Fruit fly (Drosophila melanogaster) whole organism, embryonic: ENCODE results near the gene rhea.

Source experiments
- Awh ChIP-seq: fragments of 200-800 bp; sonication (Bioruptor generic); IDR thresholded peaks from 2 replicates; pipeline ENCODE4, ENCODE4 v1.3.6; 2022; ENCODE audit warnings: missing biosample characterization, missing genetic modification characterization
- CG10565 ChIP-seq: fragments of 200-800 bp; sonication (Bioruptor generic); optimal IDR thresholded peaks from 3 replicates; lab custom pipeline; 2016; ENCODE audit warnings: missing biosample characterization, mild to moderate bottlenecking, missing genetic modification characterization
- CG11696 ChIP-seq: fragments of 200-800 bp; sonication (Bioruptor generic); IDR thresholded peaks from 2 replicates; pipeline ENCODE4 v1.3.6; 2022; ENCODE audit warnings: missing biosample characterization, missing genetic modification characterization
- CG12942 ChIP-seq: fragments of 200-800 bp; sonication (Bioruptor generic); optimal IDR thresholded peaks from 3 replicates; lab custom pipeline; 2016; ENCODE audit warnings: missing biosample characterization, missing genetic modification characterization
- CG13424 ChIP-seq: fragments of 200-800 bp; sonication (Bioruptor generic); optimal IDR thresholded peaks from 2 replicates; lab custom pipeline; 2019; ENCODE audit warnings: missing biosample characterization, mild to moderate bottlenecking, missing genetic modification characterization, moderate library complexity
- CG14050 ChIP-seq: fragments of 200-800 bp; sonication (Bioruptor generic); IDR thresholded peaks from 3 replicates; pipeline ENCODE4 v1.3.6; 2022; ENCODE audit warnings: missing biosample characterization, missing genetic modification characterization
- CG15514 ChIP-seq: fragments of 200-800 bp; sonication (Bioruptor generic); optimal IDR thresholded peaks from 3 replicates; lab custom pipeline; 2017; ENCODE audit warnings: missing biosample characterization, missing genetic modification characterization, mild to moderate bottlenecking, moderate library complexity, missing genetic modification reagents
- CG16815 ChIP-seq: fragments of 200-800 bp; sonication (Bioruptor generic); optimal IDR thresholded peaks from 3 replicates; lab custom pipeline; 2017; ENCODE audit warnings: missing biosample characterization, mild to moderate bottlenecking, missing genetic modification characterization
- CG18599 ChIP-seq: fragments of 200-800 bp; sonication (Bioruptor generic); optimal IDR thresholded peaks from 3 replicates; lab custom pipeline; 2017; ENCODE audit warnings: missing biosample characterization, missing genetic modification characterization, mild to moderate bottlenecking, moderate library complexity, missing genetic modification reagents
- CG2199 ChIP-seq: fragments of 200-800 bp; sonication (Bioruptor generic); IDR thresholded peaks from 3 replicates; pipeline ENCODE4 v1.3.6; 2022; ENCODE audit warnings: missing biosample characterization, missing genetic modification characterization
- CG2875 ChIP-seq: fragments of 200-800 bp; sonication (Bioruptor generic); optimal IDR thresholded peaks from 2 replicates; lab custom pipeline; 2017; ENCODE audit warnings: missing biosample characterization, mild to moderate bottlenecking, missing genetic modification characterization, missing genetic modification reagents
- CG30431 ChIP-seq: fragments of 200-800 bp; sonication (Bioruptor generic); optimal IDR thresholded peaks from 2 replicates; lab custom pipeline; 2017; ENCODE audit warnings: missing biosample characterization, missing genetic modification characterization
- CG31388 ChIP-seq: fragments of 200-800 bp; sonication (Bioruptor generic); optimal IDR thresholded peaks from 2 replicates; lab custom pipeline; 2016; ENCODE audit warnings: missing biosample characterization, missing genetic modification characterization
- CG31441 ChIP-seq: fragments of 200-800 bp; sonication (Bioruptor generic); IDR thresholded peaks from 2 replicates; pipeline ENCODE4 v1.3.6; 2022; ENCODE audit warnings: missing biosample characterization, missing genetic modification characterization
- CG7839 ChIP-seq: fragments of 200-800 bp; sonication (Bioruptor generic); optimal IDR thresholded peaks from 3 replicates; lab custom pipeline; 2018; ENCODE audit warnings: missing biosample characterization, mild to moderate bottlenecking, missing genetic modification characterization, moderate library complexity
- CG9215 ChIP-seq: fragments of 200-800 bp; sonication (Bioruptor generic); IDR thresholded peaks from 2 replicates; pipeline ENCODE4 v1.3.6; 2022; ENCODE audit warnings: missing biosample characterization, missing genetic modification characterization
- CG9817 ChIP-seq: fragments of 200-800 bp; sonication (Bioruptor generic); optimal IDR thresholded peaks from 2 replicates; lab custom pipeline; 2018; ENCODE audit warnings: missing biosample characterization, mild to moderate bottlenecking, missing genetic modification characterization, moderate library complexity
- CTCF ChIP-seq: fragments of 200-800 bp; sonication (Bioruptor generic); optimal IDR thresholded peaks from 2 replicates; lab custom pipeline; 2017; ENCODE audit warnings: missing biosample characterization, mild to moderate bottlenecking, missing genetic modification characterization, moderate library complexity
- CoRest ChIP-seq: fragments of 200-800 bp; sonication (Bioruptor generic); optimal IDR thresholded peaks from 3 replicates; lab custom pipeline; 2018; ENCODE audit warnings: missing biosample characterization, mild to moderate bottlenecking, missing genetic modification characterization, moderate library complexity
- D19B ChIP-seq: fragments of 200-800 bp; sonication (Bioruptor generic); optimal IDR thresholded peaks from 2 replicates; lab custom pipeline; 2017; ENCODE audit warnings: missing biosample characterization, mild to moderate bottlenecking, missing genetic modification characterization
- Dbx ChIP-seq: fragments of 200-800 bp; sonication (Bioruptor generic); IDR thresholded peaks from 3 replicates; pipeline ENCODE4 v1.3.6; 2022; ENCODE audit warnings: missing biosample characterization, missing genetic modification characterization
- Dfd ChIP-seq, 2 experiments: fragments of >200 bp; optimal IDR thresholded peaks; 2 replicates each; lab custom pipeline; 2017; ENCODE audit warnings: missing biosample characterization in 2 of 2, missing genetic modification characterization in 2 of 2
- Dp ChIP-seq: fragments of 200-800 bp; sonication (Bioruptor generic); optimal IDR thresholded peaks from 2 replicates; lab custom pipeline; 2018; ENCODE audit warnings: missing biosample characterization, mild to moderate bottlenecking, missing genetic modification characterization, moderate library complexity
- GATAe ChIP-seq: fragments of 200-800 bp; sonication (Bioruptor generic); conservative IDR thresholded peaks from 2 replicates; pipeline ENCODE4 v1.3.6; 2022; ENCODE audit warnings: missing biosample characterization, missing genetic modification characterization
- HLHmδ ChIP-seq: fragments of 200-800 bp; sonication (Bioruptor generic); optimal IDR thresholded peaks from 2 replicates; lab custom pipeline; 2018; ENCODE audit warnings: missing biosample characterization, mild to moderate bottlenecking, missing genetic modification characterization, moderate library complexity
- Hr78 ChIP-seq, 2 experiments: fragments of 200-800 bp in 1 of 2; fragments of >200 bp in 1 of 2; sonication (Bioruptor generic) in 1 of 2; optimal IDR thresholded peaks; 2 replicates each; lab custom pipeline; 2017 to 2019; ENCODE audit warnings: missing biosample characterization in 2 of 2, missing genetic modification characterization in 2 of 2, mild to moderate bottlenecking in 1 of 2, moderate library complexity in 1 of 2
- Lhr ChIP-seq: fragments of 200-800 bp; sonication (Bioruptor generic); optimal IDR thresholded peaks from 3 replicates; lab custom pipeline; 2017; ENCODE audit warnings: mild to moderate bottlenecking, missing biosample characterization, missing genetic modification reagents, missing genetic modification characterization
- Mad ChIP-seq: fragments of 200-800 bp; sonication (Bioruptor generic); optimal IDR thresholded peaks from 2 replicates; lab custom pipeline; 2016; ENCODE audit warnings: missing biosample characterization, missing genetic modification characterization
- Sox100B ChIP-seq: fragments of 200-800 bp; sonication (Bioruptor generic); optimal IDR thresholded peaks from 3 replicates; lab custom pipeline; 2018; ENCODE audit warnings: missing biosample characterization, mild to moderate bottlenecking, missing genetic modification characterization
- Tbp ChIP-seq: fragments of >200 bp; optimal IDR thresholded peaks from 2 replicates; lab custom pipeline; 2018; ENCODE audit warnings: missing biosample characterization, missing genetic modification characterization
- Trl ChIP-seq, 3 experiments: fragments of >200 bp in 2 of 3; fragments of 200-800 bp in 1 of 3; sonication (Bioruptor generic) in 1 of 3; optimal IDR thresholded peaks; 2 replicates in 1 of 3; 3 replicates in 2 of 3; lab custom pipeline; 2016 to 2017; ENCODE audit warnings: missing biosample characterization in 1 of 3, missing genetic modification characterization in 1 of 3
- az2 ChIP-seq: fragments of 200-800 bp; sonication (Bioruptor generic); optimal IDR thresholded peaks from 3 replicates; lab custom pipeline; 2016; ENCODE audit warnings: missing biosample characterization, missing genetic modification characterization
- cad ChIP-seq: fragments of >200 bp; optimal IDR thresholded peaks from 2 replicates; lab custom pipeline; 2017; ENCODE audit warnings: missing biosample characterization, missing genetic modification characterization
- cas ChIP-seq: fragments of 200-800 bp; sonication (Bioruptor generic); IDR thresholded peaks from 2 replicates; pipeline ENCODE4 v1.3.6; 2022; ENCODE audit warnings: missing biosample characterization, missing genetic modification characterization
- cato ChIP-seq: fragments of 200-800 bp; sonication (Bioruptor generic); optimal IDR thresholded peaks from 2 replicates; lab custom pipeline; 2016; ENCODE audit warnings: missing biosample characterization, missing genetic modification characterization, borderline replicate concordance
- da ChIP-seq: fragments of 200-800 bp; sonication (Bioruptor generic); optimal IDR thresholded peaks from 2 replicates; lab custom pipeline; 2016; ENCODE audit warnings: missing biosample characterization, missing genetic modification characterization
- emc ChIP-seq: fragments of 200-800 bp; sonication (Bioruptor generic); optimal IDR thresholded peaks from 2 replicates; lab custom pipeline; 2016; ENCODE audit warnings: missing biosample characterization, missing genetic modification characterization
- jing ChIP-seq: fragments of 200-800 bp; sonication (Bioruptor generic); optimal IDR thresholded peaks from 2 replicates; lab custom pipeline; 2018; ENCODE audit warnings: missing biosample characterization, mild to moderate bottlenecking, missing genetic modification characterization
- jumu ChIP-seq: fragments of 200-800 bp; sonication (Bioruptor generic); optimal IDR thresholded peaks from 3 replicates; lab custom pipeline; 2016; ENCODE audit warnings: missing biosample characterization, missing genetic modification characterization
- klu ChIP-seq: fragments of 200-800 bp; sonication (Bioruptor generic); IDR thresholded peaks from 2 replicates; pipeline ENCODE4 v1.3.6; 2022; ENCODE audit warnings: missing biosample characterization, missing genetic modification characterization
- lab ChIP-seq: fragments of 200-800 bp; sonication (Bioruptor generic); optimal IDR thresholded peaks from 3 replicates; lab custom pipeline; 2017; ENCODE audit warnings: missing biosample characterization, missing genetic modification characterization, mild to moderate bottlenecking, moderate library complexity, missing genetic modification reagents
- mam ChIP-seq: fragments of 200-800 bp; sonication (Bioruptor generic); optimal IDR thresholded peaks from 3 replicates; lab custom pipeline; 2016; ENCODE audit warnings: missing biosample characterization, missing genetic modification characterization
- nmo ChIP-seq: fragments of 200-800 bp; sonication (Bioruptor generic); optimal IDR thresholded peaks from 2 replicates; lab custom pipeline; 2018; ENCODE audit warnings: missing biosample characterization, mild to moderate bottlenecking, missing genetic modification characterization, moderate library complexity
- otp ChIP-seq: fragments of 200-800 bp; sonication (Bioruptor generic); IDR thresholded peaks from 3 replicates; pipeline ENCODE4, ENCODE4 v1.3.6; 2022; ENCODE audit warnings: missing biosample characterization, missing genetic modification characterization
- psq ChIP-seq: fragments of 200-800 bp; sonication (Bioruptor generic); optimal IDR thresholded peaks from 2 replicates; lab custom pipeline; 2017; ENCODE audit warnings: missing biosample characterization, missing genetic modification characterization
- repo ChIP-seq: fragments of 200-800 bp; sonication (Bioruptor generic); optimal IDR thresholded peaks from 2 replicates; lab custom pipeline; 2016; ENCODE audit warnings: missing biosample characterization, missing genetic modification characterization
- row ChIP-seq: fragments of 200-800 bp; sonication (Bioruptor generic); IDR thresholded peaks from 3 replicates; pipeline ENCODE4 v1.3.6; 2022; ENCODE audit warnings: missing biosample characterization, missing genetic modification characterization
- sna ChIP-seq: fragments of 200-800 bp; sonication (Bioruptor generic); IDR thresholded peaks from 2 replicates; pipeline ENCODE4 v1.3.6; 2022; ENCODE audit warnings: missing biosample characterization, missing genetic modification characterization; ENCODE audit not compliant: partially characterized antibody
- sob ChIP-seq: fragments of 200-800 bp; sonication (Bioruptor generic); IDR thresholded peaks from 2 replicates; pipeline ENCODE4 v1.3.6; 2022; ENCODE audit warnings: missing biosample characterization, missing genetic modification characterization
- wek ChIP-seq: fragments of 200-800 bp; sonication (Bioruptor generic); optimal IDR thresholded peaks from 3 replicates; lab custom pipeline; 2018; ENCODE audit warnings: missing biosample characterization, mild to moderate bottlenecking, missing genetic modification characterization, moderate library complexity

rhea gene

dm6 chr3L:8547104-8547523 is 2.3 kb downstream of the rhea start (continued):
- TF ChIP-seq lab (GFP tag; lab: Kevin White, UChicago) (peak; percentile 93), nmo (GFP tag; lab: Kevin White, UChicago) (peak; percentile 90), CG31441 (GFP tag; lab: Robert Waterston, UW) (peak; percentile 88), cato (GFP tag; lab: Kevin White, UChicago) (peak; percentile 44), sob (GFP tag; lab: Robert Waterston, UW) (peak; percentile 76), CG9215 (GFP tag; lab: Robert Waterston, UW) (peak; percentile 83), CG7839 (tag; lab: Kevin White, UChicago) (peak; percentile 94), cad (GFP tag; lab: Kevin White, UChicago) (no peak), Tbp (GFP tag; lab: Kevin White, UChicago) (no peak), CG31388 (GFP tag; lab: Kevin White, UChicago) (peak; percentile 42), Sox100B (GFP tag; lab: Kevin White, UChicago) (peak; percentile 87), jing (GFP tag; lab: Kevin White, UChicago) (peak; percentile 69), cas (peak; percentile 69), CG2875 (GFP tag; lab: Kevin White, UChicago) (peak; percentile 82), wek (peak; percentile 57), CTCF (peak; percentile 40), CG16815 (peak; percentile 80), emc (GFP tag; lab: Kevin White, UChicago) (peak; percentile 27), jumu (GFP tag; lab: Kevin White, UChicago) (peak; percentile 56), CG11696 (GFP tag; lab: Robert Waterston, UW) (peak; percentile 52; the same call in 1 of the 2 replicates), sna (no peak), da (GFP tag; lab: Kevin White, UChicago) (peak; percentile 44), Dfd (GFP tag; optimal IDR thresholded peaks at IDR 0.05; lab: Kevin White, UChicago) (no peak), HLHmδ (no peak), D19B (GFP tag; lab: Kevin White, UChicago) (peak; percentile 79), CG13424 (tag; lab: Kevin White, UChicago) (peak; percentile 90), CG30431 (GFP tag; lab: Kevin White, UChicago) (peak; percentile 78), CoRest (tag; lab: Kevin White, UChicago) (peak; percentile 94), CG9817 (peak; percentile 90), az2 (GFP tag; lab: Kevin White, UChicago) (peak; percentile 82), Dp (no peak), GATAe (GFP tag; lab: Robert Waterston, UW) (peak; percentile 64), CG15514 (GFP tag; lab: Kevin White, UChicago) (peak; percentile 70), Awh (GFP tag; lab: Robert Waterston, UW) (peak; percentile 64; the same call in 1 of the 2 replicates), klu (peak; percentile 79), CG12942 (GFP tag; lab: Kevin White, UChicago) (peak; percentile 73), Hr78 (GFP tag; optimal IDR thresholded peaks at IDR 0.05; lab: Kevin White, UChicago) (peak in 1 of 2 experiments; percentile 37), Dbx (peak; percentile 87), CG14050 (GFP tag; lab: Robert Waterston, UW) (peak; percentile 61; the same call in 2 of the 3 replicates), psq (peak; percentile 39), repo (peak; percentile 24), CG2199 (GFP tag; lab: Robert Waterston, UW) (0 out of 3 replicates have a peak, but pooled peaks have one; percentile 48), row (GFP tag; lab: Robert Waterston, UW) (peak; percentile 86), CG10565 (GFP tag; lab: Kevin White, UChicago) (peak; percentile 38), Trl (optimal IDR thresholded peaks at IDR 0.05; lab: Kevin White, UChicago) (no peak), Trl (GFP tag; optimal IDR thresholded peaks at IDR 0.05; lab: Kevin White, UChicago) (peak; percentile 70), CG18599 (GFP tag; lab: Kevin White, UChicago) (peak; percentile 92), Mad (GFP tag; lab: Kevin White, UChicago) (peak; percentile 67), Lhr (GFP tag; lab: Kevin White, UChicago) (peak; percentile 54), mam (peak; percentile 81), otp (peak; percentile 80; the same call in 2 of the 3 replicates)
